Worm (Caenorhabditis elegans): ENCODE results near the gene ZC376.8.

The ZC376.8 gene

DNA sequence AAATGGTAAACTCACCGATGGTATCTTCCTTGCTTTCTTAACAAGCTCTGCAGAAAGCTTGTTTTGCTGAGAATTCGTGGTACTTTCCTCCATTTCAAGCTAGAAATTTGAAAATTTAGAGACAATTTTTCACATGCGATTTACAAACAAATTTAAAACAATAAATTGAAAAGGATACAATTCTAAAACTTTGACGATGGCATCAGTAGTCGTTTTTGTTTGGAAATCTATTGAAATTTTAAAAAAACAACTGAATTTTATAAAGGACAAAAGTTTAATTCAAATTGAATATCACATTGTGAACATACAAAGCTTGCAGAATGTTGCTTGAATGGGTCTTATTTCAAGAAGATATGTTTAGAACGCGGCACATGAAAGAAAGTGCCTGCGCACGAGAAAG lies 12.4 kb upstream of the ZC376.8 start, which contains the start of gene ocam-1:
ocam-1 (minus strand) TSS at position 101 of the 400 bp plus-strand sequence.
- TF ChIP-seq fkh-10 (GFP tag; optimal IDR thresholded peaks at IDR 0.05) (no peak), egl-27 (tag; optimal IDR thresholded peaks at IDR 0.05) (no peak), dmd-6 (GFP tag; IDR thresholded peaks at IDR 0.05) (no peak), duxl-1 (tag; optimal IDR thresholded peaks at IDR 0.05; ENCODE audit: poor library complexity) (no peak), unc-130 (GFP tag; optimal IDR thresholded peaks at IDR 0.05) (no peak), hlh-30 (tag; optimal IDR thresholded peaks at IDR 0.05; ENCODE audit: insufficient read depth) (no peak), ctbp-1 (GFP tag; IDR thresholded peaks at IDR 0.05) (no peak), nhr-41 (GFP tag; IDR thresholded peaks at IDR 0.05) (no peak), mdl-1 (tag; optimal IDR thresholded peaks at IDR 0.05) (no peak), pha-4 (GFP tag; IDR thresholded peaks at IDR 0.05) (no peak), pha-4 (tag; optimal IDR thresholded peaks at IDR 0.05) (no peak), lsy-2 (tag; optimal IDR thresholded peaks at IDR 0.05) (no peak), ceh-44 (GFP tag; IDR thresholded peaks at IDR 0.05) (no peak), nhr-10 (tag; optimal IDR thresholded peaks at IDR 0.05) (no peak), nhr-11 (tag; optimal IDR thresholded peaks at IDR 0.05) (no peak), ceh-32 (tag; optimal IDR thresholded peaks at IDR 0.05; ENCODE audit: poor library complexity) (no peak), F44E2.7 (GFP tag; IDR thresholded peaks at IDR 0.05) (no peak), ceh-28 (tag; optimal IDR thresholded peaks at IDR 0.05) (no peak), F49E8.2 (tag; optimal IDR thresholded peaks at IDR 0.05; ENCODE audit: borderline replicate concordance) (no peak)

DNA sequence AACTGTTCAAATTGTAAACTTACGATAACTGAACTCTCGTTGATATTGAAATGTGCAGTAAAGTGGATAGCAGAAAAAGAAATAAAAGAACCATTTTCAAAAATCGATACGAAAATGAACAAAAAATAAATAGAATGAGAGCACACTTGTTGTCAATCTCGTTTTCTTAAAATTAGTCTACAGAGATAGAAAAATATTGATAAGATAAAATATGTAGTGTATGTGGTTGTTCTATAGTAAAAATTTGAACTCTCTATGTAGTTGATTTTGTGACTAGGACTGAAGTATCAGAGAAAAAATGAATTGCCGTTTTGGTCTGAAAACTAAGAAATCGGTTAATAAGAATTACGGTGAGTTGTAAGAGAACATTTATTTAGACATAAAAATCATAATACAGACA lies 8.8 kb upstream of the ZC376.8 start, which contains the start of gene cest-2.1:
cest-2.1 (minus strand) TSS at position 198 of the 400 bp plus-strand sequence.
- TF ChIP-seq daf-16 (GFP tag; optimal IDR thresholded peaks at IDR 0.05) = no peak
- peak; percentile 38 for TF ChIP-seq daf-16 (tag; optimal IDR thresholded peaks at IDR 0.05)
- TF ChIP-seq dmd-6 (GFP tag; IDR thresholded peaks at IDR 0.05) = peak; percentile 44; the same call in 1 of the 2 replicates
- TF ChIP-seq ceh-32 (tag; optimal IDR thresholded peaks at IDR 0.05; ENCODE audit: poor library complexity) = no peak
- TF ChIP-seq ZK337.2 (GFP tag; IDR thresholded peaks at IDR 0.05) = no peak
- TF ChIP-seq nhr-28 (tag; optimal IDR thresholded peaks at IDR 0.05) = peak; percentile 72
- no peak for TF ChIP-seq nhr-42 (GFP tag; IDR thresholded peaks at IDR 0.05)
- no peak for TF ChIP-seq nhr-48 (tag; optimal IDR thresholded peaks at IDR 0.05)
- TF ChIP-seq dve-1 (tag; optimal IDR thresholded peaks at IDR 0.05; ENCODE audit: insufficient read depth) = peak; percentile 11
- no peak for TF ChIP-seq zip-11 (GFP tag; IDR thresholded peaks at IDR 0.05)
- TF ChIP-seq daf-8 (GFP tag; IDR thresholded peaks at IDR 0.05) = no peak
- TF ChIP-seq nhr-41 (GFP tag; IDR thresholded peaks at IDR 0.05) = no peak
- TF ChIP-seq nhr-6 (tag; optimal IDR thresholded peaks at IDR 0.05) = no peak
- TF ChIP-seq hlh-11 (tag; optimal IDR thresholded peaks at IDR 0.05) = no peak
- TF ChIP-seq ceh-28 (tag; optimal IDR thresholded peaks at IDR 0.05) = no peak
- TF ChIP-seq hmg-1.1 (GFP tag; IDR thresholded peaks at IDR 0.05) = no peak
- no peak for TF ChIP-seq snpc-1.2 (GFP tag; IDR thresholded peaks at IDR 0.05)
- no peak for TF ChIP-seq madf-9 (GFP tag; conservative IDR thresholded peaks at IDR 0.05)

DNA sequence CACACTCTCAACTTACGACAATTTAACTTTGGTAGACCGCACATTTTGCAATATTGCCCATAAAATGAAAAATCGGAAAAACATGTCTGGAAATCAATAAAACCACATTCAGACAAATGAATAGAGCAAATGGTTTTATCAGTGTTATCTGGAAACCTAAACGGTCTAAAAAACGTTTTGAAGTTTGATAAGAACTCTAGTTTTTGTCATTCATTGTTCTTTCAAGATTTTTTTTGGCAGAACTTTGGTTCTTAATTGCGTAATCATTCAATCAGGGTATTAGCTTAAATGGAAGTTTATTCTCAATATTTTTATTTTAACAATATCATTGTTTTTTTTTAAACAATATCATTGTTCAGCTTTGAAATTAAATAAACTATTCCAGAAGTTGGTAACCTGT lies 4.8 kb upstream of the ZC376.8 start, which contains the start of gene cest-2.2:
cest-2.2 (minus strand) TSS at position 140 of the 400 bp plus-strand sequence.
- peak; percentile 51 for TF ChIP-seq nhr-28 (tag; optimal IDR thresholded peaks at IDR 0.05)
- TF ChIP-seq lim-7 (GFP tag; IDR thresholded peaks at IDR 0.05) = no peak
- TF ChIP-seq zip-11 (GFP tag; IDR thresholded peaks at IDR 0.05) = no peak
- no peak for TF ChIP-seq daf-16 (GFP tag; optimal IDR thresholded peaks at IDR 0.05)
- peak; percentile 62 for TF ChIP-seq daf-16 (tag; optimal IDR thresholded peaks at IDR 0.05)
- no peak for TF ChIP-seq mep-1 (tag; optimal IDR thresholded peaks at IDR 0.05)
- TF ChIP-seq T26A8.4 (GFP tag; IDR thresholded peaks at IDR 0.05) = no peak
- TF ChIP-seq R02D3.7 (tag; optimal IDR thresholded peaks at IDR 0.05) = no peak
- 0 out of 2 replicates have a peak, but pooled peaks have one; percentile 14 for TF ChIP-seq dmd-6 (GFP tag; IDR thresholded peaks at IDR 0.05)
- TF ChIP-seq aha-1 (tag) = peak; percentile 55
- peak; percentile 36 for TF ChIP-seq dve-1 (tag; optimal IDR thresholded peaks at IDR 0.05; ENCODE audit: insufficient read depth)
- TF ChIP-seq pqm-1 (tag; optimal IDR thresholded peaks at IDR 0.05) = peak; percentile 27
